Worm (Caenorhabditis elegans) whole organism, L4 larva: Measurements from ENCODE around the gene C16C8.20.

ENCODE experiments used
- lin-15B ChIP-seq: fragments of 150-350 bp; sonication (generic microtip); optimal IDR thresholded peaks from 3 replicates; lab custom pipeline; 2014; ENCODE audit warnings: missing biosample characterization, missing genetic modification characterization
- rbr-2 ChIP-seq: sonication (generic microtip); optimal IDR thresholded peaks from 2 replicates; lab custom pipeline; 2016; ENCODE audit warnings: missing genotype, missing genetic modification characterization, missing compliant biosample characterization

DNA sequence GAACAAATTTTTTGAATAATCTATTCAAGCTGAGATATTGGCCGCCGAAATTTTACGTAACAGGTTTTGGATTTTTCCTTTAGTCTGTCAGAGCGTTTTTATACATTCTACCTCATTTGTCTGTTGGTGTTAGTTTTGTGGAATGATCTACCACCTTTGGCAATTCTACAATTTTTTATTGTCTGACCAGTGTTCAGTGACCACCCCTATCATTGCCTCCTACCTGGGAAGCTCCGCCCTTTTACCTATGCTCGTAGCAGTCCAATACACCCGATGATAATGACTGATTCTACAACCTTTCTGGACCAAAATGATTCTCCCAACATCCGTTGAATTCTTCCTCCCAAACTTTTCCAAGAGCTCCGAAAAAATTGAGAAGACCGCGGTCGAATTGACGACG is 27.0 kb downstream of the C16C8.20 start, which contains the start of gene sdz-32:
- no peak for TF ChIP-seq lin-15B (tag; lab: Kevin White, UChicago)
- TF ChIP-seq rbr-2 (tag; lab: Kevin White, UChicago) = no peak
